Fruit fly (Drosophila melanogaster): Measurements from ENCODE around the gene fzy.

- TF ChIP-seq h (GFP tag; optimal IDR thresholded peaks at IDR 0.05) (no peak), Dif (GFP tag; optimal IDR thresholded peaks at IDR 0.05; ENCODE audit: partially characterized antibody) (no peak), Mio (GFP tag; optimal IDR thresholded peaks at IDR 0.05) (no peak)
These were observed 36.7 kb upstream of the fzy start for dm6 chr2L:16274100-16274499.
